Fruit fly (Drosophila melanogaster): Measurements from ENCODE around the gene tmod.
A peak's percentile ranks its signal among the peaks of the same experiment; 100 is the strongest.

The tmod gene

DNA sequence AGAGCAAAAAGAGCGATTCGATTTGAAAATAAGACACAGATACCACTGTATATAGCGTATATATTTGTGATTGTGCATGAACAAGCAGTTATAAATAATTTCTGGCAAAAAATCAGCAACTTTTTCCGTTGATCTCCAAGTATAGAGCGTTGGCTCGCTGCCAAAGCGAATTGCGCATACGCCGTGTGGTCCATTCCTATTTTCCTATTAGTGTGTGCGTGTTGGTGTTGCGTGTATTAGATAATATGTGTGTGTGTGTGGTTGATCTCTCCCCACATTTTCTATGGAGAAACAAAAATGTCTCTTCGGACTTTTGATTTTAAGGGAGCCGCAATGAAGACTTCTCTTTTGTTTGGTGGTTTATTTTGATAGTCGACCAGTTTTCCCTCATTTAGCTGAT lies 20.1 kb downstream of the tmod start:
- TF ChIP-seq CG14655 (GFP tag; optimal IDR thresholded peaks at IDR 0.05) (peak; percentile 3), CG32121 (GFP tag; IDR thresholded peaks at IDR 0.05) (peak; percentile 27; the same call in 1 of the 2 replicates), CG12605 (GFP tag; IDR thresholded peaks at IDR 0.05) (no peak)

DNA sequence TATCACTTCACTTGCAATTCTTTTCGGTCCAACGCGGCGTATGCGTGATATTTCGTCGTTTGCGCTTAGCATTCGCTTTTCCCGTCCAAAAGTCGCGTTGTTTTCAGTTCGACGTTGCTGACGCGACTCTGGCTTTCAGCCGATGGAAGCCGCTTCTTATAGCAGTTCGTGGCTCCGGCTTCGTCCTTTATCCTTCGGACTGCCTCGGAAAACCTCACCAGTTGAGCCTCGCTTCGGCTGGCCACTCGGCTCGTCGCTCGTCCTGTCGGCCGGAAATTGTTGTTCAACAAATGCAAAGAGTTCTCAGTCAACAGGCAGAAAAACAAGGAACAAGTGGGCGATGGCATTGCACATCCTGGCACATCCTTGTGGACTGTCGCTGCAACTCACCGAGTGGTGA lies 27.7 kb downstream of the tmod start, which contains the start of gene CG34155:
CG34155 (minus strand) TSS at position 130 of the 400 bp plus-strand sequence.
- TF ChIP-seq fd96Ca (GFP tag; IDR thresholded peaks at IDR 0.05) (no peak), Pif1A (GFP tag; optimal IDR thresholded peaks at IDR 0.05) (no peak), CG34367 (tag; optimal IDR thresholded peaks at IDR 0.05) (no peak), CG8301 (tag; optimal IDR thresholded peaks at IDR 0.05) (no peak), Pif1B (GFP tag; optimal IDR thresholded peaks at IDR 0.05) (no peak), rn (GFP tag; IDR thresholded peaks at IDR 0.05) (no peak), CG12605 (GFP tag; IDR thresholded peaks at IDR 0.05) (no peak), CG13204 (GFP tag; optimal IDR thresholded peaks at IDR 0.05) (no peak), CG15710 (tag; optimal IDR thresholded peaks at IDR 0.05) (no peak), CG17806 (tag; optimal IDR thresholded peaks at IDR 0.05) (no peak), D1 (tag; optimal IDR thresholded peaks at IDR 0.05) (no peak), Ets98B (GFP tag; IDR thresholded peaks at IDR 0.05) (no peak), CG9948 (tag; optimal IDR thresholded peaks at IDR 0.05) (no peak), CG8159 (tag; optimal IDR thresholded peaks at IDR 0.05) (no peak), CG32121 (GFP tag; IDR thresholded peaks at IDR 0.05) (no peak), CG10348 (GFP tag; IDR thresholded peaks at IDR 0.05) (no peak), Snoo (tag; optimal IDR thresholded peaks at IDR 0.05) (no peak), CG14655 (GFP tag; optimal IDR thresholded peaks at IDR 0.05) (no peak), CG4496 (GFP tag; IDR thresholded peaks at IDR 0.05) (no peak)

- no peak for TF ChIP-seq D1 (tag; optimal IDR thresholded peaks at IDR 0.05)
- no peak for TF ChIP-seq CG4496 (GFP tag; IDR thresholded peaks at IDR 0.05)
- TF ChIP-seq Pif1B (GFP tag; optimal IDR thresholded peaks at IDR 0.05), result no peak
- no peak for TF ChIP-seq gl (tag; optimal IDR thresholded peaks at IDR 0.05)
Measured at dm6 chr3R:30561207-30561606, 28.8 kb downstream of the tmod start.

- no peak for TF ChIP-seq CG17806 (tag; optimal IDR thresholded peaks at IDR 0.05)
- TF ChIP-seq CG13204 (GFP tag; optimal IDR thresholded peaks at IDR 0.05), result no peak
- no peak for TF ChIP-seq CG15710 (tag; optimal IDR thresholded peaks at IDR 0.05)
Measured at dm6 chr3R:30562733-30563259, 30.4 kb downstream of the tmod start.

DNA sequence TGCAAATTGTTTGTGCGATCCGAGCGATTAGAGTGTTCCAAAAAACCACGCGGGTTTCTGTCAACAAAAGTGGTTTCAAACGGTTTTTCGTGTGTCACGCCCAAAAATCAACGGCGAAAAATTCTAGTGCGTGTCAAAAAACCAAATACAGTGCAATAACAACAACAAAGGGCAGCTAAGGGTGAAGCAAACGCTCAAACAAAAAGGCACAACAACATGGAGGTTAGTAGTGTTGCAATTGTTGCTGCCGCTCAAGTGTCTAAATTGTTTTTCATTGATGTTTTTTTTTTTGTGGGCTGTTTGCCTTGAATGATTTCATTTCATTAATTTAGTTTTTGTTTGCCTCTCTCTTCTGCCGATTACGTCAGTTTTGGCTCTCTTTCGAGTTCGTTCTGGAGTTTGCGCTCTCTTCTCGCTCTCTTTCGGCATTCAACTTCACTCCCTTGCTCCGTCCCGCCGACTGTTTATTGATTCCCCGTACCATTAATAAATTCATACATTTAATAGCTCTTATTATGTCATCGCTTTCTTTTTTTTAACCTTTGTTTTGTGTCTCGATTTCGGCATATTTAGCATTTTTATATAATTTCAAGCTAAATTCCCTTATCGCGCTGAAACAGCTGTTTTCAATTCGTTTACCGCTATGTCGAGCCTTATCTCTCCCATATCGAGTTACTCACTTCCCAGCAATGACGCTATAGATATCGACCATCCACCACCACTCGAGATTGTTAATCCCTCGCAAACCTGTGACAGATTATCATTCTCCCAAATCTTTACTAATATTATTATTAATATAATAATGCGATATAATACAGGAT lies 31.1 kb downstream of the tmod start:
- TF ChIP-seq EcR (GFP tag; optimal IDR thresholded peaks at IDR 0.05), result peak; percentile 20
- peak; percentile 29; the same call in 1 of the 3 replicates for TF ChIP-seq fd96Ca (GFP tag; IDR thresholded peaks at IDR 0.05)
- no peak for TF ChIP-seq CG8301 (tag; optimal IDR thresholded peaks at IDR 0.05)

dm6 chr3R:30564479-30564878 lies 32.1 kb downstream of the tmod start:
- TF ChIP-seq CG8159 (tag; optimal IDR thresholded peaks at IDR 0.05) (peak; percentile 0), CG4496 (GFP tag; IDR thresholded peaks at IDR 0.05) (0 out of 3 replicates have a peak, but pooled peaks have one; percentile 25), CG32121 (GFP tag; IDR thresholded peaks at IDR 0.05) (peak; percentile 13; the same call in 1 of the 2 replicates), CG14655 (GFP tag; optimal IDR thresholded peaks at IDR 0.05) (peak; percentile 6), CG12605 (GFP tag; IDR thresholded peaks at IDR 0.05) (no peak)

DNA sequence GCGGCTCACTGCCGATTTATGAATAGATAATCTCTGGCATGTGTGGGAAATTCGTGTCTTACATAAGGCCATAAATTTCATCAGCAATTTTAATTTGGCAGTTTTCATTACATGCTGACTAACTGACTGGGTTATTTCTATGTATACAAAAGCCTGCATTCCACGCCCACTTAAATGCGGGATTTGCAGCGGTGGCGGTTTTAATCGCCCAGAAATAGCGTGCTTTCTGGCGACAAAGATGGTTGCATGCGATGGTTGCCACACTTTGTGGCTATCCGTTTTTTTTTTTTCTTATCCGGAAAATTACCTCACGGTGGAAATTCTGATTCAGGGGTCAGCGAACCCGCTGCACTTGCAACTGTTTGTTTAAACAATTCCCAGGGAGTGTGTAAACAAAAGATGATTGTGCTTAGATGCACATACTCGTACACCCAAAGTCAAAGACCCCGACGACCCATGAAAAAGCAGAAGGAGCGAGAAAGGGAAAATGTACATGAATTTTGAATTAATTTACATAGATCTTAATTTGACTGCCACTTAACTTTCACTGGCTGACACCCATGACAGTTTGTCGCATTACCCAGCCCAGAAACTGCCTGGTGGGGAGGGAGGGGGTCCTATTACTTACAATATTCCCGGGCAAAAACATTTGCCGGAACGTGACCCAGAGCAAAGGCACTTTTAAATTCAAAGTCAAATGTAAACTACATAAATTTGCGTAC lies 33.9 kb downstream of the tmod start:
- no peak for TF ChIP-seq Snoo (tag; optimal IDR thresholded peaks at IDR 0.05)
- no peak for TF ChIP-seq rn (GFP tag; IDR thresholded peaks at IDR 0.05)
- TF ChIP-seq CG15710 (tag; optimal IDR thresholded peaks at IDR 0.05), result no peak
- TF ChIP-seq CG8159 (tag; optimal IDR thresholded peaks at IDR 0.05), result no peak
- TF ChIP-seq CG8301 (tag; optimal IDR thresholded peaks at IDR 0.05), result no peak
- no peak for TF ChIP-seq Pif1A (GFP tag; optimal IDR thresholded peaks at IDR 0.05)
- no peak for TF ChIP-seq CG32121 (GFP tag; IDR thresholded peaks at IDR 0.05)
- TF ChIP-seq D1 (tag; optimal IDR thresholded peaks at IDR 0.05), result no peak
- TF ChIP-seq CG10348 (GFP tag; IDR thresholded peaks at IDR 0.05), result no peak
- no peak for TF ChIP-seq CG4496 (GFP tag; IDR thresholded peaks at IDR 0.05)
- TF ChIP-seq EcR (GFP tag; optimal IDR thresholded peaks at IDR 0.05), result no peak
- no peak for TF ChIP-seq CG14655 (GFP tag; optimal IDR thresholded peaks at IDR 0.05)
- no peak for TF ChIP-seq CG9948 (tag; optimal IDR thresholded peaks at IDR 0.05)
- TF ChIP-seq CG13204 (GFP tag; optimal IDR thresholded peaks at IDR 0.05), result no peak
- TF ChIP-seq Ets98B (GFP tag; IDR thresholded peaks at IDR 0.05), result no peak
- TF ChIP-seq CG34367 (tag; optimal IDR thresholded peaks at IDR 0.05), result no peak
- no peak for TF ChIP-seq gl (tag; optimal IDR thresholded peaks at IDR 0.05)
- TF ChIP-seq Pif1B (GFP tag; optimal IDR thresholded peaks at IDR 0.05), result no peak
- no peak for TF ChIP-seq CG12605 (GFP tag; IDR thresholded peaks at IDR 0.05)

All from whole organism, pupa.